Worm (Caenorhabditis elegans) whole organism, L1 larva: Measurements from ENCODE around the gene clec-224.

Experiments
- C34B4.2 ChIP-seq: sonication (generic microtip); optimal IDR thresholded peaks from 2 replicates; lab custom pipeline; 2017; ENCODE audit warnings: mild to moderate bottlenecking, missing genetic modification characterization, missing compliant biosample characterization
- F16B12.6 ChIP-seq: fragments of 150-350 bp; optimal IDR thresholded peaks from 2 replicates; lab custom pipeline; 2014; ENCODE audit warnings: missing biosample characterization, missing genetic modification characterization
- aha-1 ChIP-seq: fragments of 150-350 bp; optimal IDR thresholded peaks from 2 replicates; lab custom pipeline; 2014; ENCODE audit warnings: missing biosample characterization, missing genetic modification characterization
- alr-1 ChIP-seq: fragments of 200-800 bp; sonication (Bioruptor generic); optimal IDR thresholded peaks from 2 replicates; lab custom pipeline; 2018; ENCODE audit warnings: borderline replicate concordance, mild to moderate bottlenecking, missing genetic modification characterization, missing compliant biosample characterization
- aly-2 ChIP-seq: fragments of 150-350 bp; optimal IDR thresholded peaks from 2 replicates; lab custom pipeline; 2014; ENCODE audit warnings: missing biosample characterization, missing genetic modification characterization
- ces-1 ChIP-seq: fragments of 150-350 bp; optimal IDR thresholded peaks from 2 replicates; lab custom pipeline; 2014; ENCODE audit warnings: missing biosample characterization, missing genetic modification reagents, missing genetic modification characterization
- dpl-1 ChIP-seq, 3 experiments: fragments of 150-350 bp in 2 of 3; sonication (generic microtip) in 1 of 3; optimal IDR thresholded peaks; 2 replicates each; lab custom pipeline; 2014 to 2017; ENCODE audit warnings: missing biosample characterization in 3 of 3, missing genetic modification characterization in 3 of 3, missing genetic modification reagents in 3 of 3
- efl-1 ChIP-seq, 4 experiments: fragments of 150-350 bp; optimal IDR thresholded peaks in 3 of 4; peaks in 1 of 4; 1 replicate in 1 of 4; 2 replicates in 3 of 4; lab custom pipeline; 2014; ENCODE audit warnings: missing biosample characterization in 2 of 4, missing genetic modification characterization in 2 of 4, missing genetic modification reagents in 2 of 4
- efl-3 ChIP-seq: fragments of 200-800 bp; sonication (Bioruptor generic); optimal IDR thresholded peaks from 2 replicates; lab custom pipeline; 2018; ENCODE audit warnings: mild to moderate bottlenecking, missing genetic modification characterization, missing compliant biosample characterization
- fkh-4 ChIP-seq: sonication (generic microtip); optimal IDR thresholded peaks from 2 replicates; lab custom pipeline; 2016; ENCODE audit warnings: missing compliant biosample characterization, missing genetic modification characterization, borderline replicate concordance
- fos-1 ChIP-seq: fragments of 150-350 bp; optimal IDR thresholded peaks from 2 replicates; lab custom pipeline; 2014; ENCODE audit warnings: missing biosample characterization, missing genetic modification characterization
- isw-1 ChIP-seq: fragments of 200-800 bp; sonication (Bioruptor generic); IDR thresholded peaks from 2 replicates; pipeline ENCODE4 v1.3.6; 2022; ENCODE audit warnings: missing genetic modification characterization, missing compliant biosample characterization
- jun-1 ChIP-seq: fragments of 150-350 bp; optimal IDR thresholded peaks from 2 replicates; lab custom pipeline; 2014; ENCODE audit warnings: missing biosample characterization, missing genetic modification reagents, missing genetic modification characterization
- lin-13 ChIP-seq: fragments of 150-350 bp; optimal IDR thresholded peaks from 2 replicates; lab custom pipeline; 2014; ENCODE audit warnings: missing biosample characterization, missing genetic modification reagents, missing genetic modification characterization
- lin-14 ChIP-seq: fragments of 200-800 bp; sonication (Bioruptor generic); optimal IDR thresholded peaks from 2 replicates; lab custom pipeline; 2018; ENCODE audit warnings: mild to moderate bottlenecking, missing genetic modification characterization, moderate library complexity, missing compliant biosample characterization
- lsy-2 ChIP-seq, 2 experiments: fragments of 150-350 bp; optimal IDR thresholded peaks; 2 replicates each; lab custom pipeline; 2014; ENCODE audit warnings: missing biosample characterization in 2 of 2, missing genetic modification characterization in 2 of 2
- mab-9 ChIP-seq: fragments of 200-800 bp; sonication (Bioruptor generic); IDR thresholded peaks from 2 replicates; pipeline ENCODE4 v1.3.6; 2022; ENCODE audit warnings: missing genetic modification reagents, missing genetic modification characterization, missing compliant biosample characterization
- mep-1 ChIP-seq: fragments of 150-350 bp; optimal IDR thresholded peaks from 2 replicates; lab custom pipeline; 2014; ENCODE audit warnings: missing biosample characterization, missing genetic modification characterization
- nhr-11 ChIP-seq: fragments of 150-350 bp; optimal IDR thresholded peaks from 2 replicates; lab custom pipeline; 2014; ENCODE audit warnings: missing biosample characterization, missing genetic modification characterization
- nhr-19 ChIP-seq: fragments of 200-800 bp; sonication (Bioruptor generic); conservative IDR thresholded peaks from 2 replicates; pipeline ENCODE4 v1.3.6; 2022; ENCODE audit warnings: missing genetic modification characterization, missing compliant biosample characterization
- nhr-20 ChIP-seq: sonication (generic microtip); optimal IDR thresholded peaks from 2 replicates; lab custom pipeline; 2016; ENCODE audit warnings: mild to moderate bottlenecking, missing genetic modification characterization, missing compliant biosample characterization
- nhr-77 ChIP-seq: fragments of 150-350 bp; optimal IDR thresholded peaks from 2 replicates; lab custom pipeline; 2014; ENCODE audit warnings: missing biosample characterization, missing genetic modification characterization
- nhr-84 ChIP-seq: sonication (generic microtip); optimal IDR thresholded peaks from 2 replicates; lab custom pipeline; 2017; ENCODE audit warnings: missing biosample characterization, missing genetic modification characterization
- nhr-85 ChIP-seq: sonication (generic microtip); peaks from one replicate; lab custom pipeline; 2016; ENCODE audit warnings: missing genetic modification characterization, inconsistent platforms, missing compliant biosample characterization
- nhr-90 ChIP-seq: sonication (generic microtip); optimal IDR thresholded peaks from 2 replicates; lab custom pipeline; 2016; ENCODE audit warnings: mild to moderate bottlenecking, missing genetic modification characterization, missing compliant biosample characterization; ENCODE audit not compliant: poor library complexity
- pag-3 ChIP-seq: sonication (generic microtip); optimal IDR thresholded peaks from 2 replicates; lab custom pipeline; 2017; ENCODE audit warnings: missing genetic modification characterization, mild to moderate bottlenecking, missing compliant biosample characterization, antibody characterized with exemption, borderline replicate concordance; ENCODE audit not compliant: insufficient read depth
- pax-3 ChIP-seq: fragments of 200-800 bp; sonication (Bioruptor generic); optimal IDR thresholded peaks from 2 replicates; lab custom pipeline; 2018; ENCODE audit warnings: mild to moderate bottlenecking, missing genetic modification characterization, moderate library complexity, missing compliant biosample characterization
- snpc-4 ChIP-seq: fragments of 150-350 bp; optimal IDR thresholded peaks from 2 replicates; lab custom pipeline; 2014; ENCODE audit warnings: missing biosample characterization, missing genetic modification characterization
- sox-4 ChIP-seq: sonication (generic microtip); optimal IDR thresholded peaks from 2 replicates; lab custom pipeline; 2016; ENCODE audit warnings: missing genetic modification characterization, missing compliant biosample characterization
- sup-37 ChIP-seq: fragments of 200-800 bp; sonication (Bioruptor generic); optimal IDR thresholded peaks from 2 replicates; lab custom pipeline; 2018; ENCODE audit warnings: mild to moderate bottlenecking, missing genetic modification characterization, missing compliant biosample characterization
- swsn-7 ChIP-seq: sonication (generic microtip); optimal IDR thresholded peaks from 2 replicates; lab custom pipeline; 2016; ENCODE audit warnings: missing genetic modification characterization, missing compliant biosample characterization
- unc-130 ChIP-seq: fragments of 150-350 bp; optimal IDR thresholded peaks from 2 replicates; lab custom pipeline; 2017; ENCODE audit warnings: missing biosample characterization, missing genetic modification characterization, inconsistent platforms
- unc-30 ChIP-seq: sonication (generic microtip); optimal IDR thresholded peaks from 2 replicates; lab custom pipeline; 2017; ENCODE audit warnings: missing biosample characterization, missing genetic modification characterization
- unc-86 ChIP-seq: sonication (generic microtip); optimal IDR thresholded peaks from 2 replicates; lab custom pipeline; 2016; ENCODE audit warnings: missing genetic modification characterization, missing compliant biosample characterization
- unc-98 ChIP-seq: fragments of 200-800 bp; sonication (Bioruptor generic); IDR thresholded peaks from 2 replicates; pipeline ENCODE4 v1.3.6; 2022; ENCODE audit warnings: missing genetic modification characterization, missing compliant biosample characterization
- xbp-1 ChIP-seq: sonication (generic microtip); optimal IDR thresholded peaks from 2 replicates; lab custom pipeline; 2016; ENCODE audit warnings: missing genetic modification characterization, missing compliant biosample characterization
- zag-1 ChIP-seq: fragments of 150-350 bp; optimal IDR thresholded peaks from 2 replicates; lab custom pipeline; 2014; ENCODE audit warnings: missing biosample characterization, missing genetic modification characterization

Gene clec-224

ce11 chrV:12179338-12179737 is at the start of gene clec-224:
clec-224 (minus strand) TSS chrV:12179438.
- TF ChIP-seq nhr-77 (tag; lab: Kevin White, UChicago), result no peak
- TF ChIP-seq dpl-1 (GFP tag; optimal IDR thresholded peaks at IDR 0.05; lab: Kevin White, UChicago), result no peak
- TF ChIP-seq isw-1 (GFP tag; lab: Robert Waterston, UW), result no peak
- TF ChIP-seq C34B4.2 (tag; lab: Kevin White, UChicago), result no peak
- TF ChIP-seq unc-30 (tag; lab: Kevin White, UChicago), result no peak
- no peak for TF ChIP-seq xbp-1
- no peak for TF ChIP-seq alr-1 (tag; lab: Kevin White, UChicago)
- no peak for TF ChIP-seq fos-1
- no peak for TF ChIP-seq swsn-7 (tag; lab: Kevin White, UChicago)
- no peak for TF ChIP-seq ces-1 (GFP tag; lab: Kevin White, UChicago)
- no peak for TF ChIP-seq efl-3 (GFP tag; lab: Kevin White, UChicago)
- no peak for TF ChIP-seq sup-37 (GFP tag; lab: Kevin White, UChicago)
- TF ChIP-seq lin-14 (GFP tag; lab: Kevin White, UChicago), result no peak
- no peak for TF ChIP-seq sox-4 (tag; lab: Kevin White, UChicago)
- no peak for TF ChIP-seq pag-3 (tag; lab: Kevin White, UChicago)
- no peak for TF ChIP-seq nhr-20 (tag; lab: Kevin White, UChicago)
- no peak for TF ChIP-seq unc-130 (tag; lab: Kevin White, UChicago)
- TF ChIP-seq zag-1 (tag; lab: Kevin White, UChicago), result no peak
- TF ChIP-seq efl-1 (optimal IDR thresholded peaks at IDR 0.05; lab: Kevin White, UChicago), result no peak
- TF ChIP-seq efl-1 (GFP tag; optimal IDR thresholded peaks at IDR 0.05 in 1 of 2; lab: Kevin White, UChicago), result no peak
- no peak for TF ChIP-seq F16B12.6 (tag; lab: Kevin White, UChicago)

- TF ChIP-seq unc-98 (GFP tag; lab: Robert Waterston, UW) (no peak), pax-3 (no peak), fkh-4 (tag; lab: Kevin White, UChicago) (no peak), nhr-85 (tag; lab: Kevin White, UChicago) (no peak), zag-1 (tag; lab: Kevin White, UChicago) (no peak), lsy-2 (tag; optimal IDR thresholded peaks at IDR 0.05; lab: Kevin White, UChicago) (no peak), snpc-4 (no peak), lin-13 (no peak), jun-1 (tag; lab: Kevin White, UChicago) (no peak), dpl-1 (GFP tag; optimal IDR thresholded peaks at IDR 0.05; lab: Kevin White, UChicago) (no peak), mab-9 (no peak), nhr-11 (tag; lab: Kevin White, UChicago) (no peak), nhr-19 (no peak), alr-1 (tag; lab: Kevin White, UChicago) (no peak), unc-86 (tag; lab: Kevin White, UChicago) (no peak), unc-130 (tag; lab: Kevin White, UChicago) (no peak)
These were observed 33.8 kb upstream of the clec-224 start, which contains the start of gene vab-8 for ce11 chrV:12213027-12213426. vab-8 (plus strand) TSS chrV:12213327.

- TF ChIP-seq nhr-20 (tag; lab: Kevin White, UChicago) (no peak), nhr-84 (tag; lab: Kevin White, UChicago) (no peak), efl-1 (optimal IDR thresholded peaks at IDR 0.05; lab: Kevin White, UChicago) (no peak), efl-1 (GFP tag; optimal IDR thresholded peaks at IDR 0.05 in 1 of 2; lab: Kevin White, UChicago) (peak in 1 of 2 experiments; percentile 13), ces-1 (GFP tag; lab: Kevin White, UChicago) (no peak), nhr-90 (tag; lab: Kevin White, UChicago) (no peak), aha-1 (tag; lab: Kevin White, UChicago) (no peak), aly-2 (no peak), mep-1 (tag; lab: Kevin White, UChicago) (peak; percentile 3), dpl-1 (GFP tag; optimal IDR thresholded peaks at IDR 0.05; lab: Kevin White, UChicago) (no peak), lin-14 (GFP tag; lab: Kevin White, UChicago) (peak; percentile 82)
These were observed 31.9 kb upstream of the clec-224 start for ce11 chrV:12211090-12211489.
